Worm (Caenorhabditis elegans): Measurements from ENCODE around the gene fipr-20.

fipr-20 gene

ce11 chrIII:7458846-7459365 lies 3.3 kb downstream of the fipr-20 start, which contains the start of the genes fipr-19 and fipr-18:
Gene fipr-19, minus strand, starts transcription at chrIII:7458946.
Gene fipr-18, plus strand, starts transcription at chrIII:7459315.
- TF ChIP-seq egl-5 (tag; optimal IDR thresholded peaks at IDR 0.05): no peak
- no peak for TF ChIP-seq elt-3 (tag; optimal IDR thresholded peaks at IDR 0.05)
- TF ChIP-seq nhr-67 (tag; optimal IDR thresholded peaks at IDR 0.05): no peak
- no peak for TF ChIP-seq nhr-237 (tag; optimal IDR thresholded peaks at IDR 0.05)
- no peak for TF ChIP-seq tbx-2 (tag; optimal IDR thresholded peaks at IDR 0.05)
- no peak for TF ChIP-seq nhr-77 (tag; optimal IDR thresholded peaks at IDR 0.05)
- TF ChIP-seq unc-39 (tag; optimal IDR thresholded peaks at IDR 0.05): no peak

- TF ChIP-seq pqm-1 (tag; optimal IDR thresholded peaks at IDR 0.05): no peak
- no peak for TF ChIP-seq eor-1 (tag; optimal IDR thresholded peaks at IDR 0.05)
- no peak for TF ChIP-seq elt-1 (tag; optimal IDR thresholded peaks at IDR 0.05)
- no peak for TF ChIP-seq nhr-23 (tag; optimal IDR thresholded peaks at IDR 0.05)
- TF ChIP-seq lin-15B (tag; optimal IDR thresholded peaks at IDR 0.05): no peak
- no peak for TF ChIP-seq snpc-4 (tag; optimal IDR thresholded peaks at IDR 0.05)
- TF ChIP-seq ama-1 (optimal IDR thresholded peaks at IDR 0.05): no peak
- TF ChIP-seq skn-1 (tag; optimal IDR thresholded peaks at IDR 0.05): no peak
- no peak for TF ChIP-seq ceh-82 (tag; optimal IDR thresholded peaks at IDR 0.05)
- no peak for TF ChIP-seq lin-39 (tag; optimal IDR thresholded peaks at IDR 0.05)
- TF ChIP-seq nhr-25 (tag; optimal IDR thresholded peaks at IDR 0.05): no peak
- TF ChIP-seq nhr-11 (tag; optimal IDR thresholded peaks at IDR 0.05): no peak
- no peak for TF ChIP-seq fkh-10 (GFP tag; optimal IDR thresholded peaks at IDR 0.05)
- no peak for TF ChIP-seq mdl-1 (tag; optimal IDR thresholded peaks at IDR 0.05)
- no peak for TF ChIP-seq hmg-11 (tag; optimal IDR thresholded peaks at IDR 0.05)
- TF ChIP-seq nfya-1 (tag; optimal IDR thresholded peaks at IDR 0.05; ENCODE audit: insufficient read depth): no peak
- no peak for TF ChIP-seq ztf-4 (tag; optimal IDR thresholded peaks at IDR 0.05)
- TF ChIP-seq nhr-67 (tag; optimal IDR thresholded peaks at IDR 0.05): no peak
- TF ChIP-seq fos-1 (tag; optimal IDR thresholded peaks at IDR 0.05): no peak
These were observed 5.6 kb downstream of the fipr-20 start, which contains the start of gene Y69F12A.1 for ce11 chrIII:7456640-7457039. Gene Y69F12A.1, plus strand, starts transcription at chrIII:7456940.

ce11 chrIII:7453653-7454124 lies 8.5 kb downstream of the fipr-20 start, which contains the start of gene alh-12:
Gene alh-12, plus strand, starts transcription at chrIII:7454074.
- TF ChIP-seq ceh-28 (tag; optimal IDR thresholded peaks at IDR 0.05) (no peak), elt-2 (tag; optimal IDR thresholded peaks at IDR 0.05) (peak; percentile 80), mml-1 (tag; optimal IDR thresholded peaks at IDR 0.05) (no peak), pha-4 (tag; optimal IDR thresholded peaks at IDR 0.05) (peak; percentile 24), pqm-1 (tag; optimal IDR thresholded peaks at IDR 0.05) (peak; percentile 72), lsy-12 (tag; optimal IDR thresholded peaks at IDR 0.05) (no peak), sea-2 (GFP tag; optimal IDR thresholded peaks at IDR 0.05) (no peak)

All from whole organism, L3 larva.